Fruit fly (Drosophila melanogaster): Measurements from ENCODE around the gene GluRIIC.

GluRIIC gene

dm6 chr2L:892461-892860 is 21.4 kb upstream of the GluRIIC start (continued):
- TF ChIP-seq CG10147 (GFP tag; optimal IDR thresholded peaks at IDR 0.05) = peak; percentile 40
- no peak for TF ChIP-seq Dbx (GFP tag; IDR thresholded peaks at IDR 0.05)
- TF ChIP-seq CG33557 (GFP tag; optimal IDR thresholded peaks at IDR 0.05) = no peak
- no peak for TF ChIP-seq CG8765 (GFP tag; IDR thresholded peaks at IDR 0.05)
- peak; percentile 15 for TF ChIP-seq CG12659 (GFP tag; optimal IDR thresholded peaks at IDR 0.05)
- peak; percentile 53 for TF ChIP-seq Hmr (GFP tag; optimal IDR thresholded peaks at IDR 0.05)
- no peak for TF ChIP-seq da (GFP tag; optimal IDR thresholded peaks at IDR 0.05)
- TF ChIP-seq gsb (GFP tag; IDR thresholded peaks at IDR 0.05) = no peak
- TF ChIP-seq grn (GFP tag; optimal IDR thresholded peaks at IDR 0.05) = no peak
- no peak for TF ChIP-seq CG1233 (GFP tag; optimal IDR thresholded peaks at IDR 0.05)
- no peak for TF ChIP-seq Opbp (GFP tag; IDR thresholded peaks at IDR 0.05; ENCODE audit: partially characterized antibody)
- no peak for TF ChIP-seq Six4 (GFP tag; optimal IDR thresholded peaks at IDR 0.05)
- TF ChIP-seq sna (GFP tag; IDR thresholded peaks at IDR 0.05; ENCODE audit: partially characterized antibody) = no peak
- TF ChIP-seq H15 (GFP tag; IDR thresholded peaks at IDR 0.05) = no peak
- no peak for TF ChIP-seq CG2116 (GFP tag; optimal IDR thresholded peaks at IDR 0.05)
- TF ChIP-seq CG1529 (GFP tag; optimal IDR thresholded peaks at IDR 0.05) = no peak
- no peak for TF ChIP-seq CG15601 (tag; optimal IDR thresholded peaks at IDR 0.05)
- TF ChIP-seq h (optimal IDR thresholded peaks at IDR 0.05) = no peak
- TF ChIP-seq CG11695 (GFP tag; IDR thresholded peaks at IDR 0.05) = no peak
- no peak for TF ChIP-seq usp (GFP tag; optimal IDR thresholded peaks at IDR 0.05)
- TF ChIP-seq bab2 (GFP tag; optimal IDR thresholded peaks at IDR 0.05) = no peak
- no peak for TF ChIP-seq corto (GFP tag; optimal IDR thresholded peaks at IDR 0.05)
- TF ChIP-seq kah (GFP tag; optimal IDR thresholded peaks at IDR 0.05) = no peak
- no peak for TF ChIP-seq CG7963 (GFP tag; IDR thresholded peaks at IDR 0.05; ENCODE audit: partially characterized antibody)
- TF ChIP-seq Hr3 (GFP tag; optimal IDR thresholded peaks at IDR 0.05) = no peak
- no peak for TF ChIP-seq sug (tag; optimal IDR thresholded peaks at IDR 0.05)
- no peak for TF ChIP-seq Lpt (GFP tag; optimal IDR thresholded peaks at IDR 0.05)
- peak; percentile 26 for TF ChIP-seq BtbVII (GFP tag; optimal IDR thresholded peaks at IDR 0.05)
- no peak for TF ChIP-seq TFAM (GFP tag; optimal IDR thresholded peaks at IDR 0.05)
- no peak for TF ChIP-seq odd (GFP tag; optimal IDR thresholded peaks at IDR 0.05)
- TF ChIP-seq CG18599 (GFP tag; optimal IDR thresholded peaks at IDR 0.05) = peak; percentile 78
- no peak for TF ChIP-seq CTCF (GFP tag; optimal IDR thresholded peaks at IDR 0.05)
- no peak for TF ChIP-seq CG13123 (GFP tag; optimal IDR thresholded peaks at IDR 0.05)
- no peak for TF ChIP-seq CG12155 (GFP tag; optimal IDR thresholded peaks at IDR 0.05)
- TF ChIP-seq CG3838 (GFP tag; optimal IDR thresholded peaks at IDR 0.05) = no peak
- TF ChIP-seq CG13624 (GFP tag; optimal IDR thresholded peaks at IDR 0.05) = no peak
- no peak for TF ChIP-seq CG7745 (tag; optimal IDR thresholded peaks at IDR 0.05)
- no peak for TF ChIP-seq Dip2 (GFP tag; IDR thresholded peaks at IDR 0.05)
- no peak for TF ChIP-seq croc (GFP tag; conservative IDR thresholded peaks at IDR 0.05)
- TF ChIP-seq klu (GFP tag; IDR thresholded peaks at IDR 0.05) = no peak
- TF ChIP-seq tna (GFP tag; IDR thresholded peaks at IDR 0.05; ENCODE audit: partially characterized antibody) = no peak
- TF ChIP-seq CG10209 (GFP tag; optimal IDR thresholded peaks at IDR 0.05) = peak; percentile 25
- no peak for TF ChIP-seq Spps (tag; optimal IDR thresholded peaks at IDR 0.05)
- TF ChIP-seq Poxn (GFP tag; IDR thresholded peaks at IDR 0.05) = no peak
- no peak for TF ChIP-seq trem (tag; optimal IDR thresholded peaks at IDR 0.05)
- peak; percentile 64 for TF ChIP-seq CG11504 (tag; optimal IDR thresholded peaks at IDR 0.05)
- TF ChIP-seq chn (GFP tag; optimal IDR thresholded peaks at IDR 0.05) = no peak
- no peak for TF ChIP-seq Hmx (GFP tag; optimal IDR thresholded peaks at IDR 0.05)
- TF ChIP-seq GATAe (GFP tag; conservative IDR thresholded peaks at IDR 0.05) = no peak
- no peak for TF ChIP-seq sqz (GFP tag; optimal IDR thresholded peaks at IDR 0.05)
- no peak for TF ChIP-seq br (optimal IDR thresholded peaks at IDR 0.05)
- TF ChIP-seq HHEX (GFP tag; optimal IDR thresholded peaks at IDR 0.05) = peak; percentile 9
- TF ChIP-seq seq (GFP tag; IDR thresholded peaks at IDR 0.05) = peak; percentile 56; the same call in 1 of the 2 replicates
- no peak for TF ChIP-seq CG5953 (GFP tag; IDR thresholded peaks at IDR 0.05)
